Fruit fly (Drosophila melanogaster) whole organism, prepupa: Measurements from ENCODE around the gene CG11581.

ENCODE experiments used
- CG10669 ChIP-seq: fragments of 200-800 bp; sonication (Bioruptor generic); optimal IDR thresholded peaks from 3 replicates; lab custom pipeline; 2018; ENCODE audit warnings: missing biosample characterization, mild to moderate bottlenecking, missing genetic modification characterization, moderate library complexity
- CG16779 ChIP-seq: fragments of 200-800 bp; sonication (Bioruptor generic); optimal IDR thresholded peaks from 3 replicates; lab custom pipeline; 2017; ENCODE audit warnings: missing biosample characterization, mild to moderate bottlenecking, missing genetic modification characterization
- CG4318 ChIP-seq: fragments of 200-800 bp; sonication (Bioruptor generic); optimal IDR thresholded peaks from 3 replicates; lab custom pipeline; 2017; ENCODE audit warnings: missing biosample characterization, mild to moderate bottlenecking, missing genetic modification characterization
- CG6808 ChIP-seq: fragments of 200-800 bp; sonication (Bioruptor generic); optimal IDR thresholded peaks from 3 replicates; lab custom pipeline; 2017; ENCODE audit warnings: missing biosample characterization, missing genetic modification characterization, mild to moderate bottlenecking, moderate library complexity, missing genetic modification reagents
- achi ChIP-seq: fragments of 200-800 bp; sonication (Bioruptor generic); optimal IDR thresholded peaks from 3 replicates; lab custom pipeline; 2016; ENCODE audit warnings: missing biosample characterization, missing genetic modification characterization
- cyc ChIP-seq: fragments of 200-800 bp; sonication (Bioruptor generic); optimal IDR thresholded peaks from 3 replicates; lab custom pipeline; 2016; ENCODE audit warnings: missing biosample characterization, missing genetic modification characterization
- pdm3 ChIP-seq: fragments of 200-800 bp; sonication (Bioruptor generic); optimal IDR thresholded peaks from 3 replicates; lab custom pipeline; 2016; ENCODE audit warnings: missing biosample characterization, missing genetic modification characterization

DNA sequence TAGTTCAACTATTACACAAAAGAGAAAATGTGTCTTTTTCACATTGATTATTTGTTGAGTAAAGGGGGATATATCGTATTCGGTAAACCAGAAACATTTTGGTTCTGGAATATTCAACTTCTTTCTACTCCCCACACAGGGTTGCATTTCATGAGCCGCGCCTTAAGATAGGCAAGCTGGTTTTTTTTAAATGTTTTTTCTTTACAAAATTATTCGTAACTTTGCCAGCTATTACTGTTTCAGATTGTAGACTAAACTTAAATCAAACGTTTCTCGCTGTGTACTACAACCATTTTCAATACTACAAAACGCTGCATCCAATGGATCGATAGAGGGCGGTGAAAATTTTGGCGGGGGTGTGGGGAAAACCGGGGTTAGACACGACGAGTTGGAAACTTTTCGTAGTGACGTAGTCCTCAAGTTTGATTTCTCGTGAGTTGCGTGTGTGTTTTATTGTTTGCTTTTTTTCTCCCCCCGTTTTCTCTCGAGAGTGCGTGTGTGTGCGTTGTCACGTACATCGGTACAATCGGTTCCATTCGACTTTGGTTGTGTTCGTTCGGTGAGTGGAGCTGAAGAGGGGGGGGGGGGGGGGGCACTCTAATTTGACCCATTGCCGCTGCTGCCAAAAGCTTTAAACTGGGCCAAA, 36.9 kb downstream of the CG11581 start:
- TF ChIP-seq pdm3 (GFP tag; lab: Kevin White, UChicago) (peak; percentile 30), achi (GFP tag; lab: Kevin White, UChicago) (peak; percentile 25), CG4318 (GFP tag; lab: Kevin White, UChicago) (peak; percentile 59), cyc (GFP tag; lab: Kevin White, UChicago) (no peak), CG16779 (tag; lab: Kevin White, UChicago) (no peak), CG10669 (no peak), CG6808 (GFP tag; lab: Kevin White, UChicago) (peak; percentile 51)
